Worm (Caenorhabditis elegans) whole organism, L2 larva: ENCODE data around the gene F22F7.4.
"Not testable (repeated sequence)": the region's sequence is repeated elsewhere in the genome, so short reads cannot be mapped to it uniquely, and the experiment has no call there.

Experiments
- C34F6.9 ChIP-seq: fragments of 150-350 bp; optimal IDR thresholded peaks from 2 replicates; lab custom pipeline; 2014; ENCODE audit warnings: missing biosample characterization, missing genetic modification characterization
- Y55F3AM.14 ChIP-seq: fragments of 200-800 bp; sonication (Bioruptor generic); optimal IDR thresholded peaks from 2 replicates; lab custom pipeline; 2018; ENCODE audit warnings: mild to moderate bottlenecking, missing genetic modification characterization, missing compliant biosample characterization
- ZK546.5 ChIP-seq: sonication (generic microtip); optimal IDR thresholded peaks from 2 replicates; lab custom pipeline; 2017; ENCODE audit warnings: missing biosample characterization, missing genetic modification characterization
- alr-1 ChIP-seq: fragments of 150-350 bp; optimal IDR thresholded peaks from 2 replicates; lab custom pipeline; 2014; ENCODE audit warnings: missing biosample characterization, missing genetic modification characterization
- ama-1 ChIP-seq: fragments of 150-350 bp; optimal IDR thresholded peaks from 2 replicates; lab custom pipeline; 2018; ENCODE audit warnings: inconsistent platforms
- blmp-1 ChIP-seq: sonication (generic microtip); optimal IDR thresholded peaks from 2 replicates; lab custom pipeline; 2017; ENCODE audit warnings: missing genetic modification characterization, mild to moderate bottlenecking, missing compliant biosample characterization, antibody characterized with exemption, moderate library complexity; ENCODE audit not compliant: insufficient read depth
- ceh-16 ChIP-seq: fragments of 150-350 bp; optimal IDR thresholded peaks from 2 replicates; lab custom pipeline; 2014; ENCODE audit warnings: missing biosample characterization, missing genetic modification characterization
- elt-1 ChIP-seq: fragments of 150-350 bp; optimal IDR thresholded peaks from 2 replicates; lab custom pipeline; 2014; ENCODE audit warnings: missing biosample characterization, missing genetic modification characterization
- elt-3 ChIP-seq: sonication (generic microtip); optimal IDR thresholded peaks from 2 replicates; lab custom pipeline; 2017; ENCODE audit warnings: missing biosample characterization, missing genetic modification characterization
- fos-1 ChIP-seq: fragments of 150-350 bp; optimal IDR thresholded peaks from 2 replicates; lab custom pipeline; 2014; ENCODE audit warnings: missing biosample characterization, missing genetic modification characterization
- gmeb-1 ChIP-seq: fragments of 150-350 bp; optimal IDR thresholded peaks from 2 replicates; lab custom pipeline; 2014; ENCODE audit warnings: missing biosample characterization, missing genetic modification characterization
- lin-11 ChIP-seq: fragments of 150-350 bp; sonication (generic microtip); optimal IDR thresholded peaks from 2 replicates; lab custom pipeline; 2014; ENCODE audit warnings: missing biosample characterization, missing genetic modification characterization, inconsistent platforms, mixed read lengths
- lin-13 ChIP-seq: fragments of 150-350 bp; optimal IDR thresholded peaks from 2 replicates; lab custom pipeline; 2014; ENCODE audit warnings: missing biosample characterization, missing genetic modification reagents, missing genetic modification characterization
- lsy-2 ChIP-seq, 2 experiments: fragments of 150-350 bp in 1 of 2; sonication (generic microtip) in 1 of 2; optimal IDR thresholded peaks; 2 replicates each; lab custom pipeline; 2014 to 2017; ENCODE audit warnings: missing biosample characterization in 2 of 2, missing genetic modification characterization in 2 of 2
- mab-5 ChIP-seq: fragments of 150-350 bp; optimal IDR thresholded peaks from 2 replicates; lab custom pipeline; 2014; ENCODE audit warnings: missing biosample characterization, missing genetic modification characterization
- nhr-10 ChIP-seq: sonication (generic microtip); optimal IDR thresholded peaks from 2 replicates; lab custom pipeline; 2017; ENCODE audit warnings: missing biosample characterization, missing genetic modification characterization
- nhr-12 ChIP-seq: fragments of 150-350 bp; optimal IDR thresholded peaks from 2 replicates; lab custom pipeline; 2014; ENCODE audit warnings: missing biosample characterization, missing genetic modification characterization
- nhr-129 ChIP-seq: fragments of 150-350 bp; optimal IDR thresholded peaks from 2 replicates; lab custom pipeline; 2014; ENCODE audit warnings: missing biosample characterization, missing genetic modification characterization
- nhr-23 ChIP-seq: fragments of 150-350 bp; optimal IDR thresholded peaks from 2 replicates; lab custom pipeline; 2014; ENCODE audit warnings: missing biosample characterization, missing genetic modification reagents, missing genetic modification characterization
- nhr-237 ChIP-seq: fragments of 150-350 bp; optimal IDR thresholded peaks from 2 replicates; lab custom pipeline; 2014; ENCODE audit warnings: missing biosample characterization, missing genetic modification characterization
- nhr-25 ChIP-seq: fragments of 150-350 bp; sonication (generic microtip); optimal IDR thresholded peaks from 3 replicates; lab custom pipeline; 2014; ENCODE audit warnings: missing biosample characterization, missing genetic modification characterization
- nhr-6 ChIP-seq: fragments of 150-350 bp; optimal IDR thresholded peaks from 2 replicates; lab custom pipeline; 2014; ENCODE audit warnings: missing biosample characterization, missing genetic modification characterization
- peb-1 ChIP-seq: fragments of 150-350 bp; optimal IDR thresholded peaks from 2 replicates; lab custom pipeline; 2014; ENCODE audit warnings: missing biosample characterization, missing genetic modification characterization
- sem-4 ChIP-seq: fragments of 150-350 bp; optimal IDR thresholded peaks from 2 replicates; lab custom pipeline; 2014; ENCODE audit warnings: missing biosample characterization, missing genetic modification reagents, missing genetic modification characterization
- sma-3 ChIP-seq: sonication (generic microtip); optimal IDR thresholded peaks from 2 replicates; lab custom pipeline; 2016; ENCODE audit warnings: missing genetic modification reagents, missing genetic modification characterization, missing compliant biosample characterization
- unc-39 ChIP-seq: fragments of 150-350 bp; optimal IDR thresholded peaks from 2 replicates; lab custom pipeline; 2014; ENCODE audit warnings: missing biosample characterization, missing genetic modification characterization
- unc-55 ChIP-seq: fragments of 150-350 bp; sonication (generic microtip); optimal IDR thresholded peaks from 3 replicates; lab custom pipeline; 2014; ENCODE audit warnings: missing biosample characterization, missing genetic modification reagents, missing genetic modification characterization
- unc-62 ChIP-seq: fragments of 150-350 bp; optimal IDR thresholded peaks from 2 replicates; lab custom pipeline; 2014; ENCODE audit warnings: missing biosample characterization, missing genetic modification reagents, missing genetic modification characterization
- ztf-11 ChIP-seq: sonication (generic microtip); optimal IDR thresholded peaks from 2 replicates; lab custom pipeline; 2017; ENCODE audit warnings: missing biosample characterization, missing genetic modification characterization
- ztf-4 ChIP-seq: fragments of 150-350 bp; optimal IDR thresholded peaks from 2 replicates; lab custom pipeline; 2014; ENCODE audit warnings: missing biosample characterization, missing genetic modification characterization

The F22F7.4 gene

ce11 chrV:2103118-2103517, 2.8 kb downstream of the F22F7.4 start, which contains the start of gene F36F12.1:
TSS of gene F36F12.1 (minus strand) at chrV:2103218.
- TF ChIP-seq ztf-11 (tag; lab: Kevin White, UChicago), result no peak
- no peak for TF ChIP-seq elt-3 (tag; lab: Kevin White, UChicago)
- no peak for TF ChIP-seq mab-5
- TF ChIP-seq nhr-25 (tag; lab: Kevin White, UChicago), result no peak
- TF ChIP-seq C34F6.9 (tag; lab: Kevin White, UChicago), result no peak

- TF ChIP-seq elt-1 (tag; lab: Kevin White, UChicago), result no peak
- no peak for TF ChIP-seq lin-11 (tag; lab: Kevin White, UChicago)
- no peak for TF ChIP-seq fos-1 (tag; lab: Kevin White, UChicago)
- TF ChIP-seq Y55F3AM.14 (GFP tag; lab: Kevin White, UChicago), result no peak
- TF ChIP-seq unc-39 (tag; lab: Kevin White, UChicago), result no peak
Observed at ce11 chrV:2099040-2099439, 6.8 kb downstream of the F22F7.4 start, which contains the start of gene F36F12.7. TSS of gene F36F12.7 (plus strand) at chrV:2099340.

- no peak for TF ChIP-seq sem-4
- TF ChIP-seq peb-1 (tag; lab: Kevin White, UChicago), result no peak
- no peak for TF ChIP-seq nhr-129 (tag; lab: Kevin White, UChicago)
- TF ChIP-seq alr-1 (tag; lab: Kevin White, UChicago), result no peak
- TF ChIP-seq blmp-1 (tag; lab: Kevin White, UChicago), result no peak
- no peak for TF ChIP-seq mab-5
- no peak for TF ChIP-seq lin-11 (tag; lab: Kevin White, UChicago)
- no peak for TF ChIP-seq nhr-237 (tag; lab: Kevin White, UChicago)
- TF ChIP-seq nhr-12, result no peak
- TF ChIP-seq ztf-4 (tag; lab: Kevin White, UChicago), result no peak
- TF ChIP-seq, all 48 proteins: peak for 0
Observed at ce11 chrV:2097653-2098052, 8.2 kb downstream of the F22F7.4 start, which contains the start of gene clec-208. TSS of gene clec-208 (plus strand) at chrV:2097953.

ce11 chrV:2095772-2096171, 10.1 kb downstream of the F22F7.4 start, which contains the start of gene clec-207:
TSS of gene clec-207 (plus strand) at chrV:2096072.
- no peak for TF ChIP-seq Y55F3AM.14 (GFP tag; lab: Kevin White, UChicago)

ce11 chrV:2095204-2095603, 10.7 kb downstream of the F22F7.4 start, which contains the start of gene F36F12.2:
TSS of gene F36F12.2 (minus strand) at chrV:2095304.
- no peak for TF ChIP-seq sma-3 (GFP tag; lab: Kevin White, UChicago)
- TF ChIP-seq nhr-23 (tag; lab: Kevin White, UChicago), result no peak
- TF ChIP-seq mab-5, result no peak
- no peak for TF ChIP-seq ama-1
- no peak for TF ChIP-seq lin-11 (tag; lab: Kevin White, UChicago)
- no peak for TF ChIP-seq ceh-16 (tag; lab: Kevin White, UChicago)

- not testable (repeated sequence) for TF ChIP-seq nhr-12; ama-1; lin-13 (GFP tag; lab: Kevin White, UChicago)
Observed at ce11 chrV:2090321-2090720, 15.6 kb downstream of the F22F7.4 start, which contains the start of gene ztf-28. TSS of gene ztf-28 (plus strand) at chrV:2090669.

ce11 chrV:2085745-2086267, 20.1 kb downstream of the F22F7.4 start, which contains the start of gene F36F12.3:
TSS of gene F36F12.3 (plus strand) at chrV:2085795.
- TF ChIP-seq unc-55 (GFP tag; lab: Kevin White, UChicago); sma-3 (GFP tag; lab: Kevin White, UChicago); unc-39 (tag; lab: Kevin White, UChicago): not testable (repeated sequence)

- TF ChIP-seq ZK546.5 (tag; lab: Kevin White, UChicago) (no peak), unc-62 (GFP tag; lab: Kevin White, UChicago) (no peak), ztf-11 (tag; lab: Kevin White, UChicago) (no peak), nhr-10 (tag; lab: Kevin White, UChicago) (no peak), nhr-23 (tag; lab: Kevin White, UChicago) (no peak), gmeb-1 (no peak), nhr-6 (tag; lab: Kevin White, UChicago) (no peak), lsy-2 (tag; optimal IDR thresholded peaks at IDR 0.05; lab: Kevin White, UChicago) (no peak), Y55F3AM.14 (GFP tag; lab: Kevin White, UChicago) (no peak), nhr-237 (tag; lab: Kevin White, UChicago) (no peak)
Observed at ce11 chrV:2083869-2084268, 22.0 kb downstream of the F22F7.4 start.
